Worm (Caenorhabditis elegans): ENCODE data around the gene alg-2.

alg-2 gene

ce11 chrII:823529-823928, 49.5 kb upstream of the alg-2 start, which contains the start of gene F46F5.10:
Gene F46F5.10 (plus strand): TSS chrII:823829.
- TF ChIP-seq nhr-90 (tag; optimal IDR thresholded peaks at IDR 0.05; ENCODE audit: poor library complexity) (no peak), egl-27 (tag; optimal IDR thresholded peaks at IDR 0.05) (no peak), ces-1 (GFP tag; optimal IDR thresholded peaks at IDR 0.05) (no peak), isw-1 (GFP tag; IDR thresholded peaks at IDR 0.05) (no peak), fos-1 (tag; optimal IDR thresholded peaks at IDR 0.05) (no peak), hlh-17 (GFP tag; optimal IDR thresholded peaks at IDR 0.05; ENCODE audit: borderline replicate concordance) (no peak), xbp-1 (tag; optimal IDR thresholded peaks at IDR 0.05) (no peak), nhr-237 (tag; optimal IDR thresholded peaks at IDR 0.05) (no peak), pqm-1 (tag; optimal IDR thresholded peaks at IDR 0.05) (no peak), vab-15 (tag; optimal IDR thresholded peaks at IDR 0.05) (no peak)

ce11 chrII:825521-825920, 47.5 kb upstream of the alg-2 start, which contains the start of gene F28A10.1:
Gene F28A10.1 (plus strand): TSS chrII:825821.
- TF ChIP-seq nhr-76 (tag; optimal IDR thresholded peaks at IDR 0.05) = no peak
- TF ChIP-seq unc-62 (GFP tag; optimal IDR thresholded peaks at IDR 0.05) = no peak
- TF ChIP-seq fkh-4 (tag; optimal IDR thresholded peaks at IDR 0.05; ENCODE audit: borderline replicate concordance) = no peak
- no peak for TF ChIP-seq pax-3 (tag; optimal IDR thresholded peaks at IDR 0.05)
- no peak for TF ChIP-seq nhr-237 (tag; optimal IDR thresholded peaks at IDR 0.05)

ce11 chrII:838414-838813, 34.6 kb upstream of the alg-2 start, which contains the start of gene F28A10.8:
Gene F28A10.8 (minus strand): TSS chrII:838514.
- TF ChIP-seq nhr-12 (tag; optimal IDR thresholded peaks at IDR 0.05) = no peak

- TF ChIP-seq nhr-12 (tag; optimal IDR thresholded peaks at IDR 0.05) (no peak), alr-1 (tag; optimal IDR thresholded peaks at IDR 0.05; ENCODE audit: borderline replicate concordance) (no peak), ceh-90 (tag; optimal IDR thresholded peaks at IDR 0.05) (no peak), Y116A8C.19 (tag; optimal IDR thresholded peaks at IDR 0.05; ENCODE audit: borderline replicate concordance) (no peak), fkh-10 (GFP tag; optimal IDR thresholded peaks at IDR 0.05) (no peak), fkh-4 (tag; optimal IDR thresholded peaks at IDR 0.05; ENCODE audit: borderline replicate concordance) (no peak), F16B12.6 (tag; optimal IDR thresholded peaks at IDR 0.05) (no peak), snu-23 (GFP tag; optimal IDR thresholded peaks at IDR 0.05) (no peak), unc-62 (GFP tag; optimal IDR thresholded peaks at IDR 0.05) (no peak), C34B4.2 (tag; optimal IDR thresholded peaks at IDR 0.05) (no peak), snpc-4 (tag; optimal IDR thresholded peaks at IDR 0.05) (no peak), unc-30 (tag; optimal IDR thresholded peaks at IDR 0.05) (no peak), efl-1 (optimal IDR thresholded peaks at IDR 0.05) (no peak), efl-1 (GFP tag; optimal IDR thresholded peaks at IDR 0.05 in 1 of 2) (no peak), efl-3 (GFP tag; optimal IDR thresholded peaks at IDR 0.05) (no peak)
Observed at ce11 chrII:840131-840530, 32.9 kb upstream of the alg-2 start, which contains the start of gene clc-33. Gene clc-33 (plus strand): TSS chrII:840431.

ce11 chrII:843971-844370, 29.0 kb upstream of the alg-2 start, which contains the start of gene F28A10.4:
Gene F28A10.4 (plus strand): TSS chrII:844271.
- TF ChIP-seq nhr-85 (tag) (peak; percentile 33), fkh-8 (tag; optimal IDR thresholded peaks at IDR 0.05) (no peak)

- TF ChIP-seq elt-2 (tag; optimal IDR thresholded peaks at IDR 0.05) (no peak), ama-1 (optimal IDR thresholded peaks at IDR 0.05) (no peak), Y116A8C.19 (tag; optimal IDR thresholded peaks at IDR 0.05; ENCODE audit: borderline replicate concordance) (no peak), lin-13 (GFP tag; optimal IDR thresholded peaks at IDR 0.05) (no peak), nhr-90 (tag; optimal IDR thresholded peaks at IDR 0.05; ENCODE audit: poor library complexity) (no peak), lir-3 (tag; optimal IDR thresholded peaks at IDR 0.05; ENCODE audit: poor library complexity) (no peak), vab-15 (tag; optimal IDR thresholded peaks at IDR 0.05) (no peak), ceh-8 (GFP tag; optimal IDR thresholded peaks at IDR 0.05) (no peak), grh-1 (GFP tag; IDR thresholded peaks at IDR 0.05) (no peak), nhr-84 (tag; optimal IDR thresholded peaks at IDR 0.05) (no peak), swsn-7 (tag; optimal IDR thresholded peaks at IDR 0.05) (no peak), F16B12.6 (tag; optimal IDR thresholded peaks at IDR 0.05) (no peak), fkh-8 (tag; optimal IDR thresholded peaks at IDR 0.05) (no peak)
Observed at ce11 chrII:845618-846017, 27.4 kb upstream of the alg-2 start, which contains the start of gene F28A10.7. Gene F28A10.7 (minus strand): TSS chrII:845718.

All from whole organism, L1 larva.